Fruit fly (Drosophila melanogaster) whole organism, embryonic: ENCODE measurements around the gene CG6094.

Experiments
- ATbp ChIP-seq: fragments of 200-800 bp; sonication (Bioruptor generic); optimal IDR thresholded peaks from 2 replicates; lab custom pipeline; 2017; ENCODE audit warnings: missing biosample characterization, mild to moderate bottlenecking, missing genetic modification characterization, missing genetic modification reagents
- Asciz ChIP-seq: fragments of 200-800 bp; sonication (Bioruptor generic); optimal IDR thresholded peaks from 2 replicates; lab custom pipeline; 2017; ENCODE audit warnings: missing biosample characterization, mild to moderate bottlenecking, missing genetic modification characterization, missing genetic modification reagents
- BEAF-32 ChIP-seq: fragments of 200-800 bp; sonication (Bioruptor generic); optimal IDR thresholded peaks from 3 replicates; lab custom pipeline; 2017; ENCODE audit warnings: missing biosample characterization, missing genetic modification characterization, mild to moderate bottlenecking, moderate library complexity, missing genetic modification reagents
- Bgb ChIP-seq: fragments of 200-800 bp; sonication (Bioruptor generic); IDR thresholded peaks from 2 replicates; pipeline ENCODE4 v1.3.6; 2022; ENCODE audit warnings: missing biosample characterization, missing genetic modification characterization; ENCODE audit not compliant: partially characterized antibody
- CG11723 ChIP-seq: fragments of 200-800 bp; sonication (Bioruptor generic); optimal IDR thresholded peaks from 2 replicates; lab custom pipeline; 2017; ENCODE audit warnings: missing biosample characterization, mild to moderate bottlenecking, missing genetic modification characterization
- CG13287 ChIP-seq: fragments of 200-800 bp; sonication (Bioruptor generic); IDR thresholded peaks from 2 replicates; pipeline ENCODE4 v1.3.6; 2022; ENCODE audit warnings: missing biosample characterization, missing genetic modification characterization; ENCODE audit not compliant: partially characterized antibody
- CG14710 ChIP-seq: fragments of 200-800 bp; sonication (Bioruptor generic); optimal IDR thresholded peaks from 3 replicates; lab custom pipeline; 2019; ENCODE audit warnings: missing biosample characterization, mild to moderate bottlenecking, missing genetic modification characterization, moderate library complexity
- CG14965 ChIP-seq: fragments of 200-800 bp; sonication (Bioruptor generic); optimal IDR thresholded peaks from 2 replicates; lab custom pipeline; 2016; ENCODE audit warnings: missing biosample characterization, missing genetic modification characterization, borderline replicate concordance
- CG1603 ChIP-seq: fragments of 200-800 bp; sonication (Bioruptor generic); optimal IDR thresholded peaks from 2 replicates; lab custom pipeline; 2019; ENCODE audit warnings: missing biosample characterization, mild to moderate bottlenecking, missing genetic modification characterization, moderate library complexity
- CG17328 ChIP-seq: fragments of 200-800 bp; sonication (Bioruptor generic); IDR thresholded peaks from 2 replicates; pipeline ENCODE4 v1.3.6; 2022; ENCODE audit warnings: missing biosample characterization, missing genetic modification characterization
- CG17568 ChIP-seq: fragments of 200-800 bp; sonication (Bioruptor generic); optimal IDR thresholded peaks from 2 replicates; lab custom pipeline; 2018; ENCODE audit warnings: missing biosample characterization, mild to moderate bottlenecking, missing genetic modification characterization, moderate library complexity
- CG17802 ChIP-seq: fragments of 200-800 bp; sonication (Bioruptor generic); optimal IDR thresholded peaks from 2 replicates; lab custom pipeline; 2018; ENCODE audit warnings: missing biosample characterization, mild to moderate bottlenecking, missing genetic modification characterization, moderate library complexity
- CG2129 ChIP-seq: fragments of 200-800 bp; sonication (Bioruptor generic); IDR thresholded peaks from 2 replicates; pipeline ENCODE4 v1.3.6; 2022; ENCODE audit warnings: missing biosample characterization, missing genetic modification characterization; ENCODE audit not compliant: partially characterized antibody
- CG2712 ChIP-seq: fragments of 200-800 bp; optimal IDR thresholded peaks from 3 replicates; lab custom pipeline; 2019; ENCODE audit warnings: missing biosample characterization, mild to moderate bottlenecking, missing genetic modification characterization, moderate library complexity
- CG30403 ChIP-seq: fragments of 200-800 bp; sonication (Bioruptor generic); optimal IDR thresholded peaks from 3 replicates; lab custom pipeline; 2016; ENCODE audit warnings: missing biosample characterization, missing genetic modification characterization
- CG42726 ChIP-seq: fragments of 200-800 bp; sonication (Bioruptor generic); IDR thresholded peaks from 2 replicates; pipeline ENCODE4 v1.3.6; 2022; ENCODE audit warnings: missing biosample characterization, missing genetic modification characterization; ENCODE audit not compliant: partially characterized antibody
- CG4617 ChIP-seq: fragments of 200-800 bp; sonication (Bioruptor generic); optimal IDR thresholded peaks from 3 replicates; lab custom pipeline; 2016; ENCODE audit warnings: missing biosample characterization, missing genetic modification characterization, borderline replicate concordance
- CG7963 ChIP-seq: fragments of 200-800 bp; sonication (Bioruptor generic); IDR thresholded peaks from 3 replicates; pipeline ENCODE4 v1.3.6; 2022; ENCODE audit warnings: missing biosample characterization, missing genetic modification characterization; ENCODE audit not compliant: partially characterized antibody
- CG8359 ChIP-seq: fragments of 200-800 bp; sonication (Bioruptor generic); optimal IDR thresholded peaks from 2 replicates; lab custom pipeline; 2017; ENCODE audit warnings: missing biosample characterization, mild to moderate bottlenecking, missing genetic modification characterization, borderline replicate concordance
- CG9932 ChIP-seq: fragments of 200-800 bp; sonication (Bioruptor generic); IDR thresholded peaks from 2 replicates; pipeline ENCODE4 v1.3.6; 2022; ENCODE audit warnings: missing biosample characterization, missing genetic modification characterization
- Doc3 ChIP-seq: fragments of 200-800 bp; sonication (Bioruptor generic); IDR thresholded peaks from 3 replicates; pipeline ENCODE4 v1.3.6; 2022; ENCODE audit warnings: missing biosample characterization, missing genetic modification characterization; ENCODE audit not compliant: partially characterized antibody
- Dref ChIP-seq: fragments of 200-800 bp; sonication (Bioruptor generic); IDR thresholded peaks from 2 replicates; pipeline ENCODE4 v1.3.6; 2022; ENCODE audit warnings: missing biosample characterization, missing genetic modification characterization
- Ets97D ChIP-seq: fragments of 200-800 bp; sonication (Bioruptor generic); optimal IDR thresholded peaks from 3 replicates; lab custom pipeline; 2016; ENCODE audit warnings: missing biosample characterization, missing genetic modification characterization
- HLH54F ChIP-seq: fragments of 200-800 bp; sonication (Bioruptor generic); optimal IDR thresholded peaks from 3 replicates; lab custom pipeline; 2016; ENCODE audit warnings: missing biosample characterization, missing genetic modification characterization
- MBD-R2 ChIP-seq: fragments of 200-800 bp; sonication (Bioruptor generic); IDR thresholded peaks from 2 replicates; pipeline ENCODE4 v1.3.6; 2022; ENCODE audit warnings: missing biosample characterization, missing genetic modification characterization
- NC2β ChIP-seq: fragments of 200-800 bp; sonication (Bioruptor generic); optimal IDR thresholded peaks from 2 replicates; lab custom pipeline; 2016; ENCODE audit warnings: missing biosample characterization, missing genetic modification characterization
- Nf-YC ChIP-seq: fragments of 200-800 bp; optimal IDR thresholded peaks from 3 replicates; lab custom pipeline; 2019; ENCODE audit warnings: missing biosample characterization, mild to moderate bottlenecking, missing genetic modification characterization, moderate library complexity
- Scr ChIP-seq: fragments of 200-800 bp; sonication (Bioruptor generic); IDR thresholded peaks from 2 replicates; pipeline ENCODE4 v1.3.6; 2022; ENCODE audit warnings: missing biosample characterization, missing genetic modification characterization; ENCODE audit not compliant: partially characterized antibody
- YL-1 ChIP-seq: fragments of 200-800 bp; sonication (Bioruptor generic); optimal IDR thresholded peaks from 3 replicates; lab custom pipeline; 2017; ENCODE audit warnings: missing biosample characterization, mild to moderate bottlenecking, missing genetic modification characterization
- bbx ChIP-seq: fragments of 200-800 bp; sonication (Bioruptor generic); IDR thresholded peaks from 2 replicates; pipeline ENCODE4 v1.3.6; 2022; ENCODE audit warnings: missing biosample characterization, missing genetic modification characterization; ENCODE audit not compliant: partially characterized antibody
- crp ChIP-seq, 2 experiments: fragments of 200-800 bp; sonication (Bioruptor generic); optimal IDR thresholded peaks; 2 replicates in 1 of 2; 3 replicates in 1 of 2; lab custom pipeline; 2017; ENCODE audit warnings: missing biosample characterization in 2 of 2, missing genetic modification characterization in 2 of 2, mild to moderate bottlenecking in 1 of 2, moderate library complexity in 1 of 2
- ewg ChIP-seq: fragments of 200-800 bp; sonication (Bioruptor generic); optimal IDR thresholded peaks from 3 replicates; lab custom pipeline; 2017; ENCODE audit warnings: mild to moderate bottlenecking, missing biosample characterization, missing genetic modification reagents, missing genetic modification characterization
- gce ChIP-seq: fragments of 200-800 bp; sonication (Bioruptor generic); IDR thresholded peaks from 3 replicates; pipeline ENCODE4 v1.3.6; 2022; ENCODE audit warnings: missing biosample characterization, missing genetic modification characterization
- ham ChIP-seq: fragments of 200-800 bp; sonication (Bioruptor generic); IDR thresholded peaks from 2 replicates; pipeline ENCODE4 v1.3.6; 2022; ENCODE audit warnings: missing biosample characterization, missing genetic modification characterization
- inv ChIP-seq: fragments of 200-800 bp; sonication (Bioruptor generic); IDR thresholded peaks from 2 replicates; pipeline ENCODE4 v1.3.6; 2022; ENCODE audit warnings: missing biosample characterization, missing genetic modification characterization; ENCODE audit not compliant: partially characterized antibody
- kay ChIP-seq: fragments of 200-800 bp; sonication (Bioruptor generic); optimal IDR thresholded peaks from 2 replicates; lab custom pipeline; 2016; ENCODE audit warnings: missing biosample characterization, missing genetic modification characterization
- knrl ChIP-seq: fragments of 200-800 bp; sonication (Bioruptor generic); IDR thresholded peaks from 3 replicates; pipeline ENCODE4 v1.3.6; 2022; ENCODE audit warnings: missing biosample characterization, missing genetic modification characterization; ENCODE audit not compliant: partially characterized antibody
- nerfin-2 ChIP-seq: fragments of 200-800 bp; sonication (Bioruptor generic); IDR thresholded peaks from 2 replicates; pipeline ENCODE4 v1.3.6; 2022; ENCODE audit warnings: missing biosample characterization, missing genetic modification characterization; ENCODE audit not compliant: partially characterized antibody
- nmo ChIP-seq: fragments of 200-800 bp; sonication (Bioruptor generic); optimal IDR thresholded peaks from 2 replicates; lab custom pipeline; 2018; ENCODE audit warnings: missing biosample characterization, mild to moderate bottlenecking, missing genetic modification characterization, moderate library complexity
- row ChIP-seq: fragments of 200-800 bp; sonication (Bioruptor generic); IDR thresholded peaks from 3 replicates; pipeline ENCODE4 v1.3.6; 2022; ENCODE audit warnings: missing biosample characterization, missing genetic modification characterization
- sqz ChIP-seq: fragments of 200-800 bp; sonication (Bioruptor generic); optimal IDR thresholded peaks from 3 replicates; lab custom pipeline; 2018; ENCODE audit warnings: missing biosample characterization, mild to moderate bottlenecking, missing genetic modification characterization
- stwl ChIP-seq: fragments of 200-800 bp; sonication (Bioruptor generic); optimal IDR thresholded peaks from 3 replicates; lab custom pipeline; 2018; ENCODE audit warnings: missing biosample characterization, mild to moderate bottlenecking, missing genetic modification characterization, moderate library complexity
- tna ChIP-seq: fragments of 200-800 bp; sonication (Bioruptor generic); IDR thresholded peaks from 2 replicates; pipeline ENCODE4 v1.3.6; 2022; ENCODE audit warnings: missing biosample characterization, missing genetic modification characterization; ENCODE audit not compliant: partially characterized antibody
- trem ChIP-seq: fragments of 200-800 bp; optimal IDR thresholded peaks from 3 replicates; lab custom pipeline; 2019; ENCODE audit warnings: missing biosample characterization, mild to moderate bottlenecking, missing genetic modification characterization, moderate library complexity
- ttk ChIP-seq: fragments of 200-800 bp; sonication (Bioruptor generic); IDR thresholded peaks from 2 replicates; pipeline ENCODE4 v2.1.2; 2022; ENCODE audit warnings: missing biosample characterization, missing genetic modification characterization
- vnd ChIP-seq: fragments of 200-800 bp; sonication (Bioruptor generic); IDR thresholded peaks from 3 replicates; pipeline ENCODE4 v1.3.6; 2022; ENCODE audit warnings: missing biosample characterization, missing genetic modification characterization; ENCODE audit not compliant: partially characterized antibody
- wdn ChIP-seq: fragments of 200-800 bp; sonication (Bioruptor generic); IDR thresholded peaks from 2 replicates; pipeline ENCODE4 v1.3.6; 2022; ENCODE audit warnings: missing biosample characterization, missing genetic modification characterization
- zen2 ChIP-seq: fragments of 200-800 bp; sonication (Bioruptor generic); IDR thresholded peaks from 3 replicates; pipeline ENCODE4 v1.3.6; 2022; ENCODE audit warnings: missing biosample characterization, missing genetic modification characterization; ENCODE audit not compliant: partially characterized antibody

CG6094 gene

DNA sequence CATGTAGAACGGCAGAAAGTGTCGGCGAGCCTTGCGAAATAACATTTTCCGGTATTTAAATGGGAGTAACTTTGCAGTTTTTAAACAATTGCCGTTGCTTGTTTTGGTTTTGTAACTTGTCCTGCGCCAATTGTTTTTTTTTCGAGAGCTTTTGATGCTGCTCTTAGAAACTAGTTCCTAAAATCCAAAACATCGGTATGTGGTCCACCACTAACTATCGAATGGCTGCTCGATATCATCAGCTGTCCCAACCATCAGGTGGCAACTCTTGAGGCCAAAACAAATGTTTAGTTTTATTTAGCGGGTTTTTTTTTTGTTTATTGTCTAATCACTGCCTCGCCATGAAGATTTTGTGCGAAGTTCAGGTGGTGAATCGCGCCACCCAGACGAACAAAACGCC lies 10.2 kb downstream of the CG6094 start, which contains the start of the genes Fatp1 and Lrr47:
Gene Fatp1, minus strand, starts transcription at position 134 of the 400 bp plus-strand sequence.
Gene Lrr47, plus strand, starts transcription at position 251 of the 400 bp plus-strand sequence.
- TF ChIP-seq CG11723 (GFP tag; lab: Kevin White, UChicago) = no peak
- peak; percentile 56 for TF ChIP-seq Dref
- no peak for TF ChIP-seq CG17802 (tag; lab: Kevin White, UChicago)
- peak; percentile 32 for TF ChIP-seq YL-1 (GFP tag; lab: Kevin White, UChicago)
- TF ChIP-seq nmo (GFP tag; lab: Kevin White, UChicago) = no peak
- TF ChIP-seq ATbp (GFP tag; lab: Kevin White, UChicago) = no peak
- TF ChIP-seq CG14965 (GFP tag; lab: Kevin White, UChicago) = no peak
- peak; percentile 54 for TF ChIP-seq ewg (GFP tag; lab: Kevin White, UChicago)
- peak; percentile 76 for TF ChIP-seq sqz (GFP tag; lab: Kevin White, UChicago)
- no peak for TF ChIP-seq Nf-YC
- peak; percentile 64 for TF ChIP-seq nerfin-2
- TF ChIP-seq CG14710 = peak; percentile 25
- no peak for TF ChIP-seq CG2712 (tag; lab: Kevin White, UChicago)
- peak; percentile 81 for TF ChIP-seq CG7963 (GFP tag; lab: Robert Waterston, UW)
- TF ChIP-seq Doc3 (GFP tag; lab: Robert Waterston, UW) = peak; percentile 76
- no peak for TF ChIP-seq HLH54F
- TF ChIP-seq BEAF-32 (GFP tag; lab: Kevin White, UChicago) = peak; percentile 91
- TF ChIP-seq trem = no peak
- peak; percentile 88 for TF ChIP-seq knrl (GFP tag; lab: Robert Waterston, UW)
- no peak for TF ChIP-seq wdn (GFP tag; lab: Robert Waterston, UW)
- peak; percentile 71 for TF ChIP-seq row (GFP tag; lab: Robert Waterston, UW)
- TF ChIP-seq MBD-R2 (GFP tag; lab: Robert Waterston, UW) = peak; percentile 89
- TF ChIP-seq stwl (tag; lab: Kevin White, UChicago) = peak; percentile 41
- TF ChIP-seq ham (GFP tag; lab: Robert Waterston, UW) = no peak
- TF ChIP-seq CG42726 (GFP tag; lab: Robert Waterston, UW) = peak; percentile 81
- TF ChIP-seq CG4617 (GFP tag; lab: Kevin White, UChicago) = peak; percentile 35
- peak; percentile 4 for TF ChIP-seq CG1603 (tag; lab: Kevin White, UChicago)
- TF ChIP-seq zen2 (GFP tag; lab: Robert Waterston, UW) = peak; percentile 68; the same call in 2 of the 3 replicates
- TF ChIP-seq CG13287 (GFP tag; lab: Robert Waterston, UW) = peak; percentile 90
- peak; percentile 78 for TF ChIP-seq vnd (GFP tag; lab: Robert Waterston, UW)
- peak; percentile 7 for TF ChIP-seq CG30403
- peak; percentile 21 for TF ChIP-seq NC2β (GFP tag; lab: Kevin White, UChicago)
- TF ChIP-seq CG17568 (GFP tag; lab: Kevin White, UChicago) = no peak
- TF ChIP-seq bbx = peak; percentile 90
- TF ChIP-seq CG9932 = peak; percentile 58; the same call in 1 of the 2 replicates
- TF ChIP-seq Bgb (GFP tag; lab: Robert Waterston, UW) = peak; percentile 91
- peak in 1 of 2 experiments; percentile 92 for TF ChIP-seq crp (GFP tag; optimal IDR thresholded peaks at IDR 0.05; lab: Kevin White, UChicago)
- peak; percentile 79 for TF ChIP-seq tna
- no peak for TF ChIP-seq Asciz
- no peak for TF ChIP-seq CG8359 (GFP tag; lab: Kevin White, UChicago)
- TF ChIP-seq Ets97D (GFP tag; lab: Kevin White, UChicago) = no peak
- peak; percentile 87 for TF ChIP-seq inv (GFP tag; lab: Robert Waterston, UW)
- TF ChIP-seq ttk = no peak
- TF ChIP-seq gce (GFP tag; lab: Robert Waterston, UW) = no peak
- TF ChIP-seq Scr (GFP tag; lab: Robert Waterston, UW) = peak; percentile 88
- TF ChIP-seq kay (GFP tag; lab: Kevin White, UChicago) = no peak
- peak; percentile 71; the same call in 1 of the 2 replicates for TF ChIP-seq CG2129
- no peak for TF ChIP-seq CG17328
